Fruit fly (Drosophila melanogaster) whole organism, embryonic: ENCODE data around the gene Alp13.
A peak's percentile ranks its signal among the peaks of the same experiment; 100 is the strongest.

ENCODE experiments used
- CG10321 ChIP-seq: fragments of 200-800 bp; sonication (Bioruptor generic); IDR thresholded peaks from 2 replicates; pipeline ENCODE4 v1.3.6; 2022; ENCODE audit warnings: missing biosample characterization, missing genetic modification characterization
- CG10431 ChIP-seq: fragments of 200-800 bp; sonication (Bioruptor generic); optimal IDR thresholded peaks from 3 replicates; lab custom pipeline; 2018; ENCODE audit warnings: missing biosample characterization, mild to moderate bottlenecking, missing genetic modification characterization
- CG17385 ChIP-seq: fragments of 200-800 bp; sonication (Bioruptor generic); optimal IDR thresholded peaks from 3 replicates; lab custom pipeline; 2018; ENCODE audit warnings: missing biosample characterization, mild to moderate bottlenecking, missing genetic modification characterization
- CG3407 ChIP-seq: fragments of 200-800 bp; sonication (Bioruptor generic); optimal IDR thresholded peaks from 2 replicates; lab custom pipeline; 2018; ENCODE audit warnings: missing biosample characterization, mild to moderate bottlenecking, missing genetic modification characterization
- CG3995 ChIP-seq: fragments of 200-800 bp; sonication (Bioruptor generic); optimal IDR thresholded peaks from 3 replicates; lab custom pipeline; 2016; ENCODE audit warnings: missing biosample characterization, missing genetic modification characterization
- CG9437 ChIP-seq: fragments of 200-800 bp; sonication (Bioruptor generic); optimal IDR thresholded peaks from 2 replicates; lab custom pipeline; 2018; ENCODE audit warnings: missing biosample characterization, mild to moderate bottlenecking, missing genetic modification characterization
- NC2β ChIP-seq: fragments of 200-800 bp; sonication (Bioruptor generic); optimal IDR thresholded peaks from 2 replicates; lab custom pipeline; 2016; ENCODE audit warnings: missing biosample characterization, missing genetic modification characterization
- grau ChIP-seq: fragments of 200-800 bp; optimal IDR thresholded peaks from 3 replicates; lab custom pipeline; 2019; ENCODE audit warnings: missing biosample characterization, mild to moderate bottlenecking, missing genetic modification characterization, moderate library complexity
- gsb ChIP-seq: fragments of 200-800 bp; sonication (Bioruptor generic); IDR thresholded peaks from 2 replicates; pipeline ENCODE4 v1.3.6; 2022; ENCODE audit warnings: missing biosample characterization, missing genetic modification characterization

- no peak for TF ChIP-seq NC2β (GFP tag; lab: Kevin White, UChicago)
- peak; percentile 64 for TF ChIP-seq grau (tag; lab: Kevin White, UChicago)
- TF ChIP-seq CG10321 (GFP tag; lab: Robert Waterston, UW) = no peak
- no peak for TF ChIP-seq CG9437
- TF ChIP-seq gsb (GFP tag; lab: Robert Waterston, UW) = no peak
- TF ChIP-seq CG17385 (GFP tag; lab: Kevin White, UChicago) = no peak
- TF ChIP-seq CG3407 (GFP tag; lab: Kevin White, UChicago) = no peak
- no peak for TF ChIP-seq CG3995
- no peak for TF ChIP-seq CG10431 (GFP tag; lab: Kevin White, UChicago)
Measured at dm6 chr3R:10082549-10083075, 7.4 kb upstream of the Alp13 start.
